Worm (Caenorhabditis elegans) whole organism, L1 larva: ENCODE data around the gene W07G4.5.

ENCODE experiments used
- C16A3.4 ChIP-seq: fragments of 150-350 bp; optimal IDR thresholded peaks from 2 replicates; lab custom pipeline; 2014; ENCODE audit warnings: missing biosample characterization, missing genetic modification characterization
- aly-2 ChIP-seq: fragments of 150-350 bp; optimal IDR thresholded peaks from 2 replicates; lab custom pipeline; 2014; ENCODE audit warnings: missing biosample characterization, missing genetic modification characterization
- ceh-8 ChIP-seq: fragments of 200-800 bp; sonication (Bioruptor generic); optimal IDR thresholded peaks from 2 replicates; lab custom pipeline; 2018; ENCODE audit warnings: mild to moderate bottlenecking, missing genetic modification characterization, moderate library complexity, missing compliant biosample characterization
- ces-1 ChIP-seq: fragments of 150-350 bp; optimal IDR thresholded peaks from 2 replicates; lab custom pipeline; 2014; ENCODE audit warnings: missing biosample characterization, missing genetic modification reagents, missing genetic modification characterization
- fkh-8 ChIP-seq: sonication (generic microtip); optimal IDR thresholded peaks from 2 replicates; lab custom pipeline; 2016; ENCODE audit warnings: mild to moderate bottlenecking, missing genetic modification characterization, missing compliant biosample characterization
- fos-1 ChIP-seq: fragments of 150-350 bp; optimal IDR thresholded peaks from 2 replicates; lab custom pipeline; 2014; ENCODE audit warnings: missing biosample characterization, missing genetic modification characterization
- hlh-4 ChIP-seq: sonication (generic microtip); optimal IDR thresholded peaks from 2 replicates; lab custom pipeline; 2016; ENCODE audit warnings: mild to moderate bottlenecking, missing genetic modification characterization, missing compliant biosample characterization
- isw-1 ChIP-seq: fragments of 200-800 bp; sonication (Bioruptor generic); IDR thresholded peaks from 2 replicates; pipeline ENCODE4 v1.3.6; 2022; ENCODE audit warnings: missing genetic modification characterization, missing compliant biosample characterization
- lir-3 ChIP-seq: sonication (generic microtip); optimal IDR thresholded peaks from 2 replicates; lab custom pipeline; 2016; ENCODE audit warnings: mild to moderate bottlenecking, missing genetic modification characterization, moderate library complexity, missing compliant biosample characterization; ENCODE audit not compliant: poor library complexity
- mab-9 ChIP-seq: fragments of 200-800 bp; sonication (Bioruptor generic); IDR thresholded peaks from 2 replicates; pipeline ENCODE4 v1.3.6; 2022; ENCODE audit warnings: missing genetic modification reagents, missing genetic modification characterization, missing compliant biosample characterization
- nhr-11 ChIP-seq: fragments of 150-350 bp; optimal IDR thresholded peaks from 2 replicates; lab custom pipeline; 2014; ENCODE audit warnings: missing biosample characterization, missing genetic modification characterization
- nhr-77 ChIP-seq: fragments of 150-350 bp; optimal IDR thresholded peaks from 2 replicates; lab custom pipeline; 2014; ENCODE audit warnings: missing biosample characterization, missing genetic modification characterization
- pqm-1 ChIP-seq: sonication (generic microtip); optimal IDR thresholded peaks from 3 replicates; lab custom pipeline; 2017; ENCODE audit warnings: missing biosample characterization, missing genetic modification characterization
- snu-23 ChIP-seq: sonication (generic microtip); optimal IDR thresholded peaks from 2 replicates; lab custom pipeline; 2016; ENCODE audit warnings: missing genetic modification characterization, missing compliant biosample characterization
- sup-37 ChIP-seq: fragments of 200-800 bp; sonication (Bioruptor generic); optimal IDR thresholded peaks from 2 replicates; lab custom pipeline; 2018; ENCODE audit warnings: mild to moderate bottlenecking, missing genetic modification characterization, missing compliant biosample characterization
- unc-30 ChIP-seq: sonication (generic microtip); optimal IDR thresholded peaks from 2 replicates; lab custom pipeline; 2017; ENCODE audit warnings: missing biosample characterization, missing genetic modification characterization
- unc-62 ChIP-seq: fragments of 150-350 bp; optimal IDR thresholded peaks from 2 replicates; lab custom pipeline; 2014; ENCODE audit warnings: missing biosample characterization, missing genetic modification reagents, missing genetic modification characterization
- zag-1 ChIP-seq: fragments of 150-350 bp; optimal IDR thresholded peaks from 2 replicates; lab custom pipeline; 2014; ENCODE audit warnings: missing biosample characterization, missing genetic modification characterization
- ztf-11 ChIP-seq, 2 experiments: sonication (generic microtip); optimal IDR thresholded peaks; 2 replicates each; lab custom pipeline; 2016 to 2017; ENCODE audit warnings: missing genetic modification characterization in 2 of 2, missing biosample characterization in 1 of 2, missing compliant biosample characterization in 1 of 2

W07G4.5 gene

ce11 chrV:13092349-13092748 is 44.6 kb downstream of the W07G4.5 start, which contains the start of gene lurp-4:
Gene lurp-4, plus strand, starts transcription at chrV:13092649.
- TF ChIP-seq unc-30: no peak
- no peak for TF ChIP-seq snu-23 (GFP tag; lab: Kevin White, UChicago)
- TF ChIP-seq ces-1 (GFP tag; lab: Kevin White, UChicago): no peak
- TF ChIP-seq hlh-4: no peak
- no peak for TF ChIP-seq sup-37 (GFP tag; lab: Kevin White, UChicago)
- no peak for TF ChIP-seq ceh-8 (GFP tag; lab: Kevin White, UChicago)
- TF ChIP-seq nhr-77 (tag; lab: Kevin White, UChicago): no peak
- no peak for TF ChIP-seq C16A3.4 (tag; lab: Kevin White, UChicago)
- no peak for TF ChIP-seq ztf-11 (tag; optimal IDR thresholded peaks at IDR 0.05; lab: Kevin White, UChicago)
- TF ChIP-seq unc-62 (GFP tag; lab: Kevin White, UChicago): no peak
- no peak for TF ChIP-seq lir-3
- no peak for TF ChIP-seq nhr-11 (tag; lab: Kevin White, UChicago)
- no peak for TF ChIP-seq fkh-8 (tag; lab: Kevin White, UChicago)
- TF ChIP-seq aly-2: no peak
- TF ChIP-seq isw-1 (GFP tag; lab: Robert Waterston, UW): no peak
- no peak for TF ChIP-seq pqm-1

- TF ChIP-seq zag-1 (tag; lab: Kevin White, UChicago): no peak
- no peak for TF ChIP-seq mab-9 (GFP tag; lab: Robert Waterston, UW)
- TF ChIP-seq fos-1 (tag; lab: Kevin White, UChicago): no peak
These were observed 47.9 kb downstream of the W07G4.5 start, which contains the start of gene C34B4.5 for ce11 chrV:13095654-13096053. Gene C34B4.5, plus strand, starts transcription at chrV:13095954.
